Fruit fly (Drosophila melanogaster) whole organism, embryonic: Measurements from ENCODE around the gene Nepl7.

Experiments
- Adf1 ChIP-seq: fragments of 200-800 bp; sonication (Bioruptor generic); IDR thresholded peaks from 2 replicates; pipeline ENCODE4 v1.3.6; 2022; ENCODE audit warnings: missing biosample characterization, missing genetic modification characterization
- Atf6 ChIP-seq: fragments of 200-800 bp; sonication (Bioruptor generic); IDR thresholded peaks from 2 replicates; pipeline ENCODE4 v1.3.6; 2022; ENCODE audit warnings: missing biosample characterization, missing genetic modification characterization
- CG12391 ChIP-seq: fragments of 200-800 bp; sonication (Bioruptor generic); optimal IDR thresholded peaks from 3 replicates; lab custom pipeline; 2018; ENCODE audit warnings: missing biosample characterization, mild to moderate bottlenecking, missing genetic modification characterization, moderate library complexity
- CG13287 ChIP-seq: fragments of 200-800 bp; sonication (Bioruptor generic); IDR thresholded peaks from 2 replicates; pipeline ENCODE4 v1.3.6; 2022; ENCODE audit warnings: missing biosample characterization, missing genetic modification characterization; ENCODE audit not compliant: partially characterized antibody
- CG13296 ChIP-seq: fragments of 200-800 bp; sonication (Bioruptor generic); optimal IDR thresholded peaks from 3 replicates; lab custom pipeline; 2018; ENCODE audit warnings: missing biosample characterization, mild to moderate bottlenecking, missing genetic modification characterization
- CG14014 ChIP-seq: fragments of 200-800 bp; sonication (Bioruptor generic); IDR thresholded peaks from 2 replicates; pipeline ENCODE4 v1.3.6; 2022; ENCODE audit warnings: missing biosample characterization, missing genetic modification characterization
- CG15011 ChIP-seq: fragments of 200-800 bp; sonication (Bioruptor generic); optimal IDR thresholded peaks from 3 replicates; lab custom pipeline; 2018; ENCODE audit warnings: missing biosample characterization, mild to moderate bottlenecking, missing genetic modification characterization
- CG31224 ChIP-seq: fragments of 200-800 bp; sonication (Bioruptor generic); IDR thresholded peaks from 2 replicates; pipeline ENCODE4 v1.3.6; 2022; ENCODE audit warnings: missing biosample characterization, missing genetic modification characterization
- CG34422 ChIP-seq: fragments of 200-800 bp; sonication (Bioruptor generic); IDR thresholded peaks from 3 replicates; pipeline ENCODE4 v1.3.6; 2022; ENCODE audit warnings: missing biosample characterization, missing genetic modification characterization
- CG3847 ChIP-seq: fragments of 200-800 bp; sonication (Bioruptor generic); IDR thresholded peaks from 2 replicates; pipeline ENCODE4 v1.3.6; 2022; ENCODE audit warnings: missing biosample characterization, missing genetic modification characterization
- CG6175 ChIP-seq: fragments of 200-800 bp; sonication (Bioruptor generic); IDR thresholded peaks from 3 replicates; pipeline ENCODE4 v1.3.6; 2022; ENCODE audit warnings: missing biosample characterization, missing genetic modification characterization
- CG7556 ChIP-seq: fragments of 200-800 bp; sonication (Bioruptor generic); optimal IDR thresholded peaks from 2 replicates; lab custom pipeline; 2017; ENCODE audit warnings: missing biosample characterization, mild to moderate bottlenecking, missing genetic modification characterization
- CG8290 ChIP-seq, 3 experiments: fragments of 200-800 bp; sonication (Bioruptor generic); optimal IDR thresholded peaks; 2 replicates each; lab custom pipeline; 2016 to 2019; ENCODE audit warnings: missing biosample characterization in 3 of 3, missing genetic modification characterization in 3 of 3, mild to moderate bottlenecking in 2 of 3, moderate library complexity in 1 of 3
- CG8478 ChIP-seq: fragments of >200 bp; optimal IDR thresholded peaks from 2 replicates; lab custom pipeline; 2018
- CG9437 ChIP-seq: fragments of 200-800 bp; sonication (Bioruptor generic); optimal IDR thresholded peaks from 2 replicates; lab custom pipeline; 2018; ENCODE audit warnings: missing biosample characterization, mild to moderate bottlenecking, missing genetic modification characterization
- CHES-1-like ChIP-seq: fragments of 200-800 bp; sonication (Bioruptor generic); optimal IDR thresholded peaks from 2 replicates; lab custom pipeline; 2016; ENCODE audit warnings: missing biosample characterization, missing genetic modification characterization
- Kr ChIP-seq: fragments of 200-800 bp; sonication (Bioruptor generic); optimal IDR thresholded peaks from 2 replicates; lab custom pipeline; 2017; ENCODE audit warnings: missing biosample characterization, mild to moderate bottlenecking, missing genetic modification characterization
- Med ChIP-seq: fragments of 200-800 bp; sonication (Bioruptor generic); peaks from one replicate; lab custom pipeline; 2016; ENCODE audit warnings: missing biosample characterization, missing genetic modification characterization, mild to moderate bottlenecking, inconsistent platforms, moderate library complexity
- NFAT ChIP-seq: fragments of 200-800 bp; sonication (Bioruptor generic); IDR thresholded peaks from 2 replicates; pipeline ENCODE4 v1.3.6; 2022; ENCODE audit warnings: missing biosample characterization, missing genetic modification characterization
- Pdp1 ChIP-seq, 2 experiments: fragments of 200-800 bp; sonication (Bioruptor generic); optimal IDR thresholded peaks; 3 replicates each; lab custom pipeline; 2016; ENCODE audit warnings: missing biosample characterization in 2 of 2, missing genetic modification characterization in 2 of 2, mild to moderate bottlenecking in 1 of 2, moderate library complexity in 1 of 2
- Rfx ChIP-seq: fragments of 200-800 bp; sonication (Bioruptor generic); IDR thresholded peaks from 2 replicates; pipeline ENCODE4 v1.3.6; 2022; ENCODE audit warnings: missing biosample characterization, missing genetic modification characterization
- Trl ChIP-seq, 3 experiments: fragments of >200 bp in 2 of 3; fragments of 200-800 bp in 1 of 3; sonication (Bioruptor generic) in 1 of 3; optimal IDR thresholded peaks; 2 replicates in 1 of 3; 3 replicates in 2 of 3; lab custom pipeline; 2016 to 2017; ENCODE audit warnings: missing biosample characterization in 1 of 3, missing genetic modification characterization in 1 of 3
- ase ChIP-seq: fragments of 200-800 bp; sonication (Bioruptor generic); IDR thresholded peaks from 3 replicates; pipeline ENCODE4 v1.3.6; 2022; ENCODE audit warnings: missing biosample characterization, missing genetic modification characterization
- bsh ChIP-seq, 2 experiments: fragments of 200-800 bp; sonication (Bioruptor generic); optimal IDR thresholded peaks; 2 replicates each; lab custom pipeline; 2017 to 2018; ENCODE audit warnings: mild to moderate bottlenecking in 2 of 2, missing biosample characterization in 2 of 2, missing genetic modification characterization in 2 of 2, moderate library complexity in 1 of 2
- cg ChIP-seq: fragments of 200-800 bp; sonication (Bioruptor generic); optimal IDR thresholded peaks from 3 replicates; lab custom pipeline; 2019; ENCODE audit warnings: missing biosample characterization, mild to moderate bottlenecking, missing genetic modification characterization, moderate library complexity
- eve ChIP-seq, 2 experiments: fragments of >200 bp; optimal IDR thresholded peaks; 2 replicates each; lab custom pipeline; 2017; ENCODE audit warnings: missing biosample characterization in 2 of 2, missing genetic modification characterization in 2 of 2
- hb ChIP-seq: fragments of 200-800 bp; sonication (Bioruptor generic); IDR thresholded peaks from 3 replicates; pipeline ENCODE4 v1.3.6; 2022; ENCODE audit warnings: missing biosample characterization, missing genetic modification characterization; ENCODE audit not compliant: partially characterized antibody
- ind ChIP-seq: fragments of 200-800 bp; sonication (Bioruptor generic); optimal IDR thresholded peaks from 3 replicates; lab custom pipeline; 2016; ENCODE audit warnings: missing biosample characterization, missing genetic modification characterization
- nau ChIP-seq: fragments of 200-800 bp; sonication (Bioruptor generic); optimal IDR thresholded peaks from 3 replicates; lab custom pipeline; 2017; ENCODE audit warnings: missing biosample characterization, mild to moderate bottlenecking, missing genetic modification characterization, missing genetic modification reagents
- sens ChIP-seq: fragments of 200-800 bp; sonication (Bioruptor generic); peaks from one replicate; lab custom pipeline; 2016; ENCODE audit warnings: missing biosample characterization, missing genetic modification characterization
- slbo ChIP-seq: fragments of 200-800 bp; sonication (Bioruptor generic); IDR thresholded peaks from 2 replicates; pipeline ENCODE4 v1.3.6; 2022; ENCODE audit warnings: missing biosample characterization, missing genetic modification characterization
- stc ChIP-seq: fragments of 200-800 bp; sonication (Bioruptor generic); IDR thresholded peaks from 2 replicates; pipeline ENCODE4 v1.3.6; 2022; ENCODE audit warnings: missing biosample characterization, missing genetic modification characterization
- sug ChIP-seq: fragments of 200-800 bp; optimal IDR thresholded peaks from 2 replicates; lab custom pipeline; 2019; ENCODE audit warnings: missing biosample characterization, mild to moderate bottlenecking, missing genetic modification characterization, moderate library complexity
- tna ChIP-seq: fragments of 200-800 bp; sonication (Bioruptor generic); IDR thresholded peaks from 2 replicates; pipeline ENCODE4 v1.3.6; 2022; ENCODE audit warnings: missing biosample characterization, missing genetic modification characterization; ENCODE audit not compliant: partially characterized antibody
- unc-4 ChIP-seq: fragments of 200-800 bp; sonication (Bioruptor generic); IDR thresholded peaks from 2 replicates; pipeline ENCODE4 v1.3.6; 2022; ENCODE audit warnings: missing biosample characterization, missing genetic modification characterization; ENCODE audit not compliant: partially characterized antibody
- vvl ChIP-seq: fragments of 200-800 bp; sonication (Bioruptor generic); IDR thresholded peaks from 2 replicates; pipeline ENCODE4 v1.3.6; 2022; ENCODE audit warnings: missing biosample characterization, missing genetic modification characterization
- z ChIP-seq: fragments of 200-800 bp; sonication (Bioruptor generic); IDR thresholded peaks from 3 replicates; pipeline ENCODE4 v1.3.6; 2022; ENCODE audit warnings: missing biosample characterization, missing genetic modification characterization

The Nepl7 gene

DNA sequence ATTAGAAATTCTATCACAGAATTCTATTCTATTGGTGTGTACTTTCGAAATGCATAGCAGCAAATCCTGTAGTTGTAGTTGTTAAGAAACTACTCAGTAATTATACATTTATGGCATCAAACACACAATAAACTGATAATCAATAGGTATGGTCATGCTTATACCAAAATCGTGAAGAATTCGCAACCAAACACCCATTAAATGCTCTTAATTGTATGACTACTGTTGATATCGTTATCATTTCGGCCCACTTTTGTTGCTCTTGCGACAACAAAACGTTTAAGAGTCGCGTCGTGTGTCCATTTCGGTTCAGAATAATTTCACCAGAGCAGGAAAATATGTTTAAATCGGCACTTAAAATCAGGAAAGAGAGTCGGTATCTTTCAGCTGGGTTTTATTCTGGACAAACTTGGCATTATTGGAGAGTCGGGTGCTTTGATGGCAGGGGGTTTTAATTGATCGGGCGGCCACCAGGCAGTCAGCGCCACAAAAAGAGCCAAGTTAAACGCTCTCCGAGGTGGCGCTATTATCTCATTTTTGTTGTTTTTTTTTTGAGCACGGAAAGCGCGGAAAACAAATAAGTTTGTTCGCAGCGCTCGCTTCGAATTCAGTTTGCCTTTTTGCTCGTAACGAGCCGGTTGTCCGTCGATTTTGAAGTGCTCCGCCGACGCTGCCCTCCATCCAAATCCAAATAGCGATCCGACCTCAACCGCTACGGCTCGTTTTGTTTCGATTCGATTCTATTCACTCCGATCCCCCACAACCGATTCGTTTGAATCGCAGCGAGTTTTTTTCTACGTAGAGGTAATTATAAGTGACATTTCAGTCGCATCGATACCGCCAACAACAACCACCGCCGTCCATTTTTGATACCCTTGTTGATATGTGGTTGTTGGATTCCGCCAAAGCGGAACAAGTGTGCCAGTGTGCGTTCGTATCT, 49.2 kb upstream of the Nepl7 start, which contains the start of gene MRP (continued):
- TF ChIP-seq Pdp1 (GFP tag; optimal IDR thresholded peaks at IDR 0.05; lab: Kevin White, UChicago) = peak in 1 of 2 experiments; percentile 30
- no peak for TF ChIP-seq ind (GFP tag; lab: Kevin White, UChicago)
- no peak for TF ChIP-seq bsh (GFP tag; optimal IDR thresholded peaks at IDR 0.05; lab: Kevin White, UChicago)
- no peak for TF ChIP-seq CG8290 (GFP tag; optimal IDR thresholded peaks at IDR 0.05; lab: Kevin White, UChicago)
- no peak for TF ChIP-seq CG8290 (tag; optimal IDR thresholded peaks at IDR 0.05; lab: Kevin White, UChicago)
- no peak for TF ChIP-seq CG12391 (tag; lab: Kevin White, UChicago)
- no peak for TF ChIP-seq CG9437
- TF ChIP-seq CHES-1-like (GFP tag; lab: Kevin White, UChicago) = peak; percentile 10
- no peak for TF ChIP-seq hb (GFP tag; lab: Robert Waterston, UW)
- peak; percentile 46; the same call in 1 of the 3 replicates for TF ChIP-seq z (GFP tag; lab: Robert Waterston, UW)
- no peak for TF ChIP-seq nau
- no peak for TF ChIP-seq tna (GFP tag; lab: Robert Waterston, UW)
- TF ChIP-seq sug (tag; lab: Kevin White, UChicago) = peak; percentile 86
- TF ChIP-seq CG8478 (lab: Kevin White, UChicago) = no peak
- peak; percentile 51 for TF ChIP-seq CG13287 (GFP tag; lab: Robert Waterston, UW)
- TF ChIP-seq CG31224 (GFP tag; lab: Robert Waterston, UW) = peak; percentile 44; the same call in 1 of the 2 replicates
- TF ChIP-seq CG15011 (GFP tag; lab: Kevin White, UChicago) = no peak
- TF ChIP-seq Trl (optimal IDR thresholded peaks at IDR 0.05; lab: Kevin White, UChicago) = peak in 1 of 2 experiments; percentile 83
- no peak for TF ChIP-seq Trl (GFP tag; optimal IDR thresholded peaks at IDR 0.05; lab: Kevin White, UChicago)
- peak; percentile 11; the same call in 1 of the 3 replicates for TF ChIP-seq CG6175 (GFP tag; lab: Robert Waterston, UW)
- TF ChIP-seq Kr (GFP tag; lab: Kevin White, UChicago) = no peak
- peak; percentile 72; the same call in 1 of the 3 replicates for TF ChIP-seq CG34422 (GFP tag; lab: Robert Waterston, UW)
- TF ChIP-seq cg (GFP tag; lab: Kevin White, UChicago) = peak; percentile 48
- TF ChIP-seq CG13296 (GFP tag; lab: Kevin White, UChicago) = no peak
- TF ChIP-seq Med (GFP tag; lab: Kevin White, UChicago) = peak; percentile 93
- no peak for TF ChIP-seq CG7556 (GFP tag; lab: Kevin White, UChicago)
- TF ChIP-seq ase (GFP tag; lab: Robert Waterston, UW) = 0 out of 3 replicates have a peak, but pooled peaks have one; percentile 37
- peak; percentile 34; the same call in 1 of the 2 replicates for TF ChIP-seq Rfx (GFP tag; lab: Robert Waterston, UW)
- TF ChIP-seq unc-4 (GFP tag; lab: Robert Waterston, UW) = peak; percentile 41; the same call in 1 of the 2 replicates
- TF ChIP-seq Adf1 = peak; percentile 63
- peak; percentile 25; the same call in 1 of the 2 replicates for TF ChIP-seq vvl
- TF ChIP-seq CG3847 (GFP tag; lab: Robert Waterston, UW) = 0 out of 2 replicates have a peak, but pooled peaks have one; percentile 21
- TF ChIP-seq sens (GFP tag; lab: Kevin White, UChicago) = peak; percentile 30
- TF ChIP-seq slbo (GFP tag; lab: Robert Waterston, UW) = peak; percentile 32
- peak; percentile 63 for TF ChIP-seq Atf6 (GFP tag; lab: Robert Waterston, UW)
- 0 out of 2 replicates have a peak, but pooled peaks have one; percentile 10 for TF ChIP-seq CG14014 (GFP tag; lab: Robert Waterston, UW)
- TF ChIP-seq NFAT (GFP tag; lab: Robert Waterston, UW) = peak; percentile 26; the same call in 1 of the 2 replicates
- TF ChIP-seq eve (GFP tag; optimal IDR thresholded peaks at IDR 0.05; lab: Kevin White, UChicago) = no peak
- peak; percentile 39; the same call in 1 of the 2 replicates for TF ChIP-seq stc (GFP tag; lab: Robert Waterston, UW)
